Worm (Caenorhabditis elegans) whole organism, young adult: ENCODE results near the gene del-8.

Source experiments
- B0019.2 ChIP-seq: fragments of 200-800 bp; sonication (Bioruptor generic); conservative IDR thresholded peaks from 2 replicates; pipeline ENCODE4 v1.3.6; 2022; ENCODE audit warnings: missing genetic modification reagents, missing genetic modification characterization, missing compliant biosample characterization
- F33H1.4 ChIP-seq: fragments of 200-800 bp; sonication (Bioruptor generic); IDR thresholded peaks from 2 replicates; pipeline ENCODE4 v1.3.6; 2022; ENCODE audit warnings: missing genetic modification reagents, missing genetic modification characterization, missing compliant biosample characterization
- F49E8.2 ChIP-seq: sonication (generic microtip); optimal IDR thresholded peaks from 3 replicates; lab custom pipeline; 2017; ENCODE audit warnings: missing genetic modification characterization, mild to moderate bottlenecking, missing compliant biosample characterization, antibody characterized with exemption, moderate library complexity; ENCODE audit not compliant: insufficient read depth
- F57A8.1 ChIP-seq: fragments of 200-800 bp; sonication (Bioruptor generic); optimal IDR thresholded peaks from 2 replicates; lab custom pipeline; 2018; ENCODE audit warnings: mild to moderate bottlenecking, missing genetic modification characterization, moderate library complexity, missing compliant biosample characterization
- F57C9.4 ChIP-seq: sonication (generic microtip); optimal IDR thresholded peaks from 2 replicates; lab custom pipeline; 2017; ENCODE audit warnings: mild to moderate bottlenecking, missing genetic modification characterization, missing compliant biosample characterization
- Y56A3A.18 ChIP-seq: fragments of 200-800 bp; sonication (Bioruptor generic); IDR thresholded peaks from 2 replicates; pipeline ENCODE4 v1.3.6; 2022; ENCODE audit warnings: missing genetic modification reagents, missing genetic modification characterization, missing compliant biosample characterization
- Y79H2A.3 ChIP-seq: fragments of 200-800 bp; sonication (Bioruptor generic); conservative IDR thresholded peaks from 2 replicates; pipeline ENCODE4 v1.3.6; 2022; ENCODE audit warnings: missing genetic modification reagents, missing genetic modification characterization, missing compliant biosample characterization
- ZK185.1 ChIP-seq: sonication (generic microtip); optimal IDR thresholded peaks from 2 replicates; lab custom pipeline; 2016; ENCODE audit warnings: mild to moderate bottlenecking, missing genetic modification characterization, missing compliant biosample characterization; ENCODE audit not compliant: poor library complexity, severe bottlenecking
- aptf-3 ChIP-seq: fragments of 200-800 bp; sonication (Bioruptor generic); IDR thresholded peaks from 2 replicates; pipeline ENCODE4 v1.3.6; 2022; ENCODE audit warnings: missing genetic modification characterization, missing compliant biosample characterization
- attf-5 ChIP-seq: fragments of 200-800 bp; sonication (Bioruptor generic); optimal IDR thresholded peaks from 2 replicates; lab custom pipeline; 2018; ENCODE audit warnings: mild to moderate bottlenecking, missing genetic modification characterization, missing compliant biosample characterization
- bed-1 ChIP-seq: fragments of 200-800 bp; sonication (Bioruptor generic); IDR thresholded peaks from 2 replicates; pipeline ENCODE4 v1.3.6; 2022; ENCODE audit warnings: missing genetic modification reagents, missing genetic modification characterization, missing compliant biosample characterization
- ccch-3 ChIP-seq: fragments of 200-800 bp; sonication (Bioruptor generic); optimal IDR thresholded peaks from 2 replicates; lab custom pipeline; 2018; ENCODE audit warnings: mild to moderate bottlenecking, missing genetic modification characterization, missing compliant biosample characterization
- cebp-2 ChIP-seq: fragments of 200-800 bp; sonication (Bioruptor generic); IDR thresholded peaks from 2 replicates; pipeline ENCODE4 v1.3.6; 2022; ENCODE audit warnings: missing genetic modification characterization, missing compliant biosample characterization
- ceh-100 ChIP-seq: fragments of 200-800 bp; sonication (Bioruptor generic); IDR thresholded peaks from 2 replicates; pipeline ENCODE4 v1.3.6; 2022; ENCODE audit warnings: missing genetic modification reagents, missing genetic modification characterization, missing compliant biosample characterization
- ceh-58 ChIP-seq: fragments of 200-800 bp; sonication (Bioruptor generic); IDR thresholded peaks from 2 replicates; pipeline ENCODE4 v1.3.6; 2022; ENCODE audit warnings: missing genetic modification characterization, missing compliant biosample characterization
- ceh-91 ChIP-seq: fragments of 200-800 bp; sonication (Bioruptor generic); IDR thresholded peaks from 2 replicates; pipeline ENCODE4 v1.3.6; 2022; ENCODE audit warnings: missing genetic modification reagents, missing genetic modification characterization, missing compliant biosample characterization
- ekl-4 ChIP-seq: fragments of 200-800 bp; sonication (Bioruptor generic); IDR thresholded peaks from 2 replicates; pipeline ENCODE4 v1.3.6; 2022; ENCODE audit warnings: missing genetic modification reagents, missing genetic modification characterization, missing compliant biosample characterization
- hmg-1.2 ChIP-seq: fragments of 200-800 bp; sonication (Bioruptor generic); IDR thresholded peaks from 2 replicates; pipeline ENCODE4 v1.3.6; 2022; ENCODE audit warnings: missing genetic modification reagents, missing genetic modification characterization, missing compliant biosample characterization
- hmg-20 ChIP-seq: fragments of 200-800 bp; sonication (Bioruptor generic); IDR thresholded peaks from 2 replicates; pipeline ENCODE4 v1.3.6; 2022; ENCODE audit warnings: missing genetic modification reagents, missing genetic modification characterization, missing compliant biosample characterization
- hsf-1 ChIP-seq: fragments of 200-800 bp; sonication (Bioruptor generic); IDR thresholded peaks from 2 replicates; pipeline ENCODE4 v1.3.6; 2022; ENCODE audit warnings: missing genetic modification reagents, missing genetic modification characterization, missing compliant biosample characterization
- let-607 ChIP-seq, 2 experiments: fragments of 200-800 bp in 1 of 2; sonication (Bioruptor generic) in 1 of 2; sonication (generic microtip) in 1 of 2; optimal IDR thresholded peaks; 2 replicates each; lab custom pipeline; 2016 to 2018; ENCODE audit warnings: mild to moderate bottlenecking in 2 of 2, missing compliant biosample characterization in 2 of 2, missing genetic modification characterization in 2 of 2, moderate library complexity in 2 of 2, missing genotype in 1 of 2
- lin-35 ChIP-seq, 3 experiments: fragments of 150-350 bp in 2 of 3; sonication (generic microtip) in 1 of 3; optimal IDR thresholded peaks; 2 replicates each; lab custom pipeline; 2014 to 2018; ENCODE audit warnings: missing biosample characterization in 3 of 3, missing genetic modification characterization in 3 of 3, missing genetic modification reagents in 3 of 3
- madf-10 ChIP-seq: sonication (generic microtip); optimal IDR thresholded peaks from 2 replicates; lab custom pipeline; 2016; ENCODE audit warnings: mild to moderate bottlenecking, missing genetic modification characterization, missing compliant biosample characterization
- madf-8 ChIP-seq: fragments of 200-800 bp; sonication (Bioruptor generic); conservative IDR thresholded peaks from 2 replicates; pipeline ENCODE4 v1.3.6; 2022; ENCODE audit warnings: missing genetic modification reagents, missing genetic modification characterization, missing compliant biosample characterization
- mes-4 ChIP-seq: sonication (generic microtip); optimal IDR thresholded peaks from 2 replicates; lab custom pipeline; 2016; ENCODE audit warnings: missing genotype, missing genetic modification characterization, missing compliant biosample characterization
- nhr-120 ChIP-seq: fragments of 200-800 bp; sonication (Bioruptor generic); IDR thresholded peaks from 2 replicates; pipeline ENCODE4 v1.3.6; 2022; ENCODE audit warnings: missing genetic modification characterization, missing compliant biosample characterization
- nhr-179 ChIP-seq: sonication (generic microtip); optimal IDR thresholded peaks from 2 replicates; lab custom pipeline; 2016; ENCODE audit warnings: mild to moderate bottlenecking, missing genetic modification characterization, missing compliant biosample characterization
- nhr-27 ChIP-seq: fragments of 200-800 bp; sonication (Bioruptor generic); optimal IDR thresholded peaks from 2 replicates; lab custom pipeline; 2018; ENCODE audit warnings: mild to moderate bottlenecking, missing genetic modification characterization, moderate library complexity, missing compliant biosample characterization
- nhr-80 ChIP-seq: sonication (generic microtip); optimal IDR thresholded peaks from 2 replicates; lab custom pipeline; 2016; ENCODE audit warnings: missing genetic modification characterization, missing compliant biosample characterization
- nhr-90 ChIP-seq: sonication (generic microtip); optimal IDR thresholded peaks from 2 replicates; lab custom pipeline; 2016; ENCODE audit warnings: missing genotype, mild to moderate bottlenecking, missing genetic modification characterization, missing compliant biosample characterization
- pbrm-1 ChIP-seq: fragments of 200-800 bp; sonication (Bioruptor generic); IDR thresholded peaks from 2 replicates; pipeline ENCODE4 v1.3.6; 2022; ENCODE audit warnings: missing genetic modification reagents, missing genetic modification characterization, missing compliant biosample characterization
- rpc-1 ChIP-seq, 2 experiments: fragments of 150-350 bp in 1 of 2; sonication (generic microtip) in 1 of 2; optimal IDR thresholded peaks; 2 replicates each; lab custom pipeline; 2014 to 2018; ENCODE audit warnings: missing biosample characterization in 1 of 2, missing genetic modification characterization in 1 of 2, missing genetic modification reagents in 1 of 2, missing genotype in 1 of 2
- snpc-1.3 ChIP-seq: sonication (generic microtip); optimal IDR thresholded peaks from 2 replicates; lab custom pipeline; 2017; ENCODE audit warnings: missing genetic modification characterization, mild to moderate bottlenecking, missing compliant biosample characterization, antibody characterized with exemption, moderate library complexity, missing genotype, missing genetic modification reagents; ENCODE audit not compliant: insufficient read depth
- somi-1 ChIP-seq: fragments of 200-800 bp; sonication (Bioruptor generic); optimal IDR thresholded peaks from 2 replicates; lab custom pipeline; 2018; ENCODE audit warnings: mild to moderate bottlenecking, missing genetic modification characterization, missing compliant biosample characterization
- tbp1 ChIP-seq: fragments of 200-800 bp; sonication (Bioruptor generic); optimal IDR thresholded peaks from 2 replicates; lab custom pipeline; 2018; ENCODE audit warnings: mild to moderate bottlenecking, missing genetic modification characterization, missing compliant biosample characterization
- unc-62 ChIP-seq: fragments of 150-350 bp; optimal IDR thresholded peaks from 2 replicates; lab custom pipeline; 2014; ENCODE audit warnings: missing biosample characterization, missing genetic modification reagents, missing genetic modification characterization
- ztf-28 ChIP-seq: fragments of 200-800 bp; sonication (Bioruptor generic); IDR thresholded peaks from 2 replicates; pipeline ENCODE4 v1.3.6; 2022; ENCODE audit warnings: missing genetic modification reagents, missing genetic modification characterization, missing compliant biosample characterization

del-8 gene

ce11 chrX:9585584-9586166 is 3.5 kb upstream of the del-8 start:
- TF ChIP-seq snpc-1.3 (tag; lab: Kevin White, UChicago), result no peak
- TF ChIP-seq cebp-2 (GFP tag; lab: Robert Waterston, UW), result no peak
- no peak for TF ChIP-seq ztf-28 (GFP tag; lab: Robert Waterston, UW)
- TF ChIP-seq tbp1 (GFP tag; lab: Kevin White, UChicago), result no peak
- TF ChIP-seq madf-10 (tag; lab: Kevin White, UChicago), result no peak
- no peak for TF ChIP-seq nhr-80 (tag; lab: Kevin White, UChicago)
- TF ChIP-seq F57A8.1 (GFP tag; lab: Kevin White, UChicago), result no peak
- TF ChIP-seq nhr-120 (GFP tag; lab: Robert Waterston, UW), result no peak
- no peak for TF ChIP-seq let-607 (tag; optimal IDR thresholded peaks at IDR 0.05; lab: Kevin White, UChicago)
- TF ChIP-seq hmg-20 (GFP tag; lab: Robert Waterston, UW), result no peak
- no peak for TF ChIP-seq F33H1.4 (GFP tag; lab: Robert Waterston, UW)
- no peak for TF ChIP-seq unc-62 (GFP tag; lab: Kevin White, UChicago)
- TF ChIP-seq ceh-58 (GFP tag; lab: Robert Waterston, UW), result no peak
- no peak for TF ChIP-seq ceh-91 (GFP tag; lab: Robert Waterston, UW)
- TF ChIP-seq F57C9.4, result no peak
- TF ChIP-seq F49E8.2 (tag; lab: Kevin White, UChicago), result no peak
- TF ChIP-seq hsf-1 (GFP tag; lab: Robert Waterston, UW), result no peak
- TF ChIP-seq B0019.2, result no peak
- TF ChIP-seq nhr-90 (tag; lab: Kevin White, UChicago), result no peak
- TF ChIP-seq, all 124 proteins: peak for 0

DNA sequence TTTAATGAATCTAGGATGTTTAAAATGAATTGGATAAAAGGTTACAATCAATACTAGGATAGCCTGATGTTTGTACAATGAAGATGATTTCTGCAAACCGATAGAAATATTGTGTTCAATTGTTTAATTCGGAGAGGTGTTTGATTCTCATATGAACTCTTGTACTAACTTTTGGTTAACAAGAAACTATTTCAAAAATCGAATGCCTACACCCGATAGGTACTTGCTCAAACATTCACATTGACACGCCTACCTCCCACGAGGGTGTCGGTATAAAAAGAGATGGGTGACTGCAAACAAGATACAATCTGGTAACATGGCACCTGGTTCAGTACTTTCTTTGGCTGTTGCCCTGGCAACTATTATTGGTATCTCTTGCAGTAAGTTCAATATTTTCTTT is 1.6 kb upstream of the del-8 start, which contains the start of gene gpx-3:
gpx-3 (plus strand) TSS at position 301 of the 400 bp plus-strand sequence.
- no peak for TF ChIP-seq madf-8 (GFP tag; lab: Robert Waterston, UW)
- no peak for TF ChIP-seq ceh-58 (GFP tag; lab: Robert Waterston, UW)
- TF ChIP-seq Y56A3A.18 (GFP tag; lab: Robert Waterston, UW), result no peak
- TF ChIP-seq lin-35 (GFP tag; optimal IDR thresholded peaks at IDR 0.05; lab: Kevin White, UChicago), result no peak
- TF ChIP-seq bed-1 (GFP tag; lab: Robert Waterston, UW), result no peak
- no peak for TF ChIP-seq ceh-91 (GFP tag; lab: Robert Waterston, UW)
- no peak for TF ChIP-seq somi-1 (GFP tag; lab: Kevin White, UChicago)
- no peak for TF ChIP-seq attf-5 (GFP tag; lab: Kevin White, UChicago)
- no peak for TF ChIP-seq pbrm-1 (GFP tag; lab: Robert Waterston, UW)
- TF ChIP-seq aptf-3 (GFP tag; lab: Robert Waterston, UW), result no peak
- TF ChIP-seq B0019.2, result no peak
- TF ChIP-seq, all 124 proteins: peak for 0

- no peak for TF ChIP-seq mes-4 (tag; lab: Kevin White, UChicago)
- no peak for TF ChIP-seq ZK185.1
- no peak for TF ChIP-seq ceh-58 (GFP tag; lab: Robert Waterston, UW)
- no peak for TF ChIP-seq nhr-27 (tag; lab: Kevin White, UChicago)
- TF ChIP-seq F49E8.2 (tag; lab: Kevin White, UChicago), result no peak
- no peak for TF ChIP-seq ccch-3 (GFP tag; lab: Kevin White, UChicago)
- no peak for TF ChIP-seq hmg-1.2 (GFP tag; lab: Robert Waterston, UW)
- TF ChIP-seq nhr-179 (tag; lab: Kevin White, UChicago), result no peak
- TF ChIP-seq ekl-4 (GFP tag; lab: Robert Waterston, UW), result no peak
- no peak for TF ChIP-seq rpc-1 (optimal IDR thresholded peaks at IDR 0.05; lab: Kevin White, UChicago)
- no peak for TF ChIP-seq rpc-1 (tag; optimal IDR thresholded peaks at IDR 0.05; lab: Kevin White, UChicago)
- no peak for TF ChIP-seq ceh-100 (GFP tag; lab: Robert Waterston, UW)
- no peak for TF ChIP-seq nhr-90 (tag; lab: Kevin White, UChicago)
- no peak for TF ChIP-seq Y79H2A.3 (GFP tag; lab: Robert Waterston, UW)
- TF ChIP-seq unc-62 (GFP tag; lab: Kevin White, UChicago), result no peak
Observed at ce11 chrX:9597299-9597698, 8.1 kb downstream of the del-8 start.
